Worm (Caenorhabditis elegans) whole organism, mixed stage, embryonic: ENCODE measurements around the gene F19B10.6.

Experiments used
- lsy-2 ChIP-seq: fragments of 150-350 bp; optimal IDR thresholded peaks from 2 replicates; lab custom pipeline; 2014; ENCODE audit warnings: missing biosample characterization, missing genetic modification characterization
- nhr-237 ChIP-seq: fragments of 150-350 bp; optimal IDR thresholded peaks from 2 replicates; lab custom pipeline; 2014; ENCODE audit warnings: missing biosample characterization, missing genetic modification characterization

ce11 chrII:3690646-3691045 is 26.9 kb upstream of the F19B10.6 start, which contains the start of gene srx-101:
- TF ChIP-seq lsy-2 (tag; lab: Kevin White, UChicago) (no peak), nhr-237 (tag; lab: Kevin White, UChicago) (no peak)
